Worm (Caenorhabditis elegans) whole organism, L4 larva: ENCODE results near the gene R12C12.7.

ENCODE experiments used
- D1046.2 ChIP-seq: fragments of 200-800 bp; sonication (Bioruptor generic); IDR thresholded peaks from 2 replicates; pipeline ENCODE4 v1.3.6; 2022; ENCODE audit warnings: missing genetic modification characterization, missing compliant biosample characterization
- F44E2.7 ChIP-seq: fragments of 200-800 bp; sonication (Bioruptor generic); IDR thresholded peaks from 2 replicates; pipeline ENCODE4 v2.1.2; 2022; ENCODE audit warnings: missing genetic modification characterization, missing compliant biosample characterization
- F49E8.2 ChIP-seq: sonication (generic microtip); optimal IDR thresholded peaks from 2 replicates; lab custom pipeline; 2016; ENCODE audit warnings: missing compliant biosample characterization, mild to moderate bottlenecking, missing genetic modification characterization, borderline replicate concordance
- R02D3.7 ChIP-seq: fragments of 150-350 bp; sonication (generic microtip); optimal IDR thresholded peaks from 3 replicates; lab custom pipeline; 2014; ENCODE audit warnings: missing biosample characterization, missing genetic modification characterization
- T20F7.1 ChIP-seq: fragments of 200-800 bp; sonication (Bioruptor generic); optimal IDR thresholded peaks from 2 replicates; lab custom pipeline; 2018; ENCODE audit warnings: mild to moderate bottlenecking, missing genetic modification characterization, missing compliant biosample characterization
- ZK337.2 ChIP-seq: fragments of 200-800 bp; sonication (Bioruptor generic); IDR thresholded peaks from 2 replicates; pipeline ENCODE4 v1.3.6; 2022; ENCODE audit warnings: missing genetic modification reagents, missing genetic modification characterization, missing compliant biosample characterization
- aly-2 ChIP-seq: sonication (generic microtip); optimal IDR thresholded peaks from 2 replicates; lab custom pipeline; 2018; ENCODE audit warnings: missing biosample characterization, missing genetic modification characterization
- ama-1 ChIP-seq: fragments of 150-350 bp; optimal IDR thresholded peaks from 2 replicates; lab custom pipeline; 2014; ENCODE audit warnings: inconsistent platforms, mixed read lengths
- arid-1 ChIP-seq: fragments of 200-800 bp; sonication (Bioruptor generic); conservative IDR thresholded peaks from 2 replicates; pipeline ENCODE4 v1.3.6; 2022; ENCODE audit warnings: missing genetic modification reagents, missing genetic modification characterization, missing compliant biosample characterization
- ceh-20 ChIP-seq: fragments of 200-800 bp; sonication (Bioruptor generic); IDR thresholded peaks from 2 replicates; pipeline ENCODE4 v1.3.6; 2022; ENCODE audit warnings: missing genetic modification reagents, missing genetic modification characterization, missing compliant biosample characterization
- ceh-28 ChIP-seq: fragments of 150-350 bp; optimal IDR thresholded peaks from 2 replicates; lab custom pipeline; 2014; ENCODE audit warnings: missing biosample characterization, missing genetic modification reagents, missing genetic modification characterization
- ceh-82 ChIP-seq: sonication (generic microtip); optimal IDR thresholded peaks from 2 replicates; lab custom pipeline; 2017; ENCODE audit warnings: missing biosample characterization, missing genetic modification characterization
- ces-1 ChIP-seq: fragments of 150-350 bp; sonication (generic microtip); optimal IDR thresholded peaks from 4 replicates; lab custom pipeline; 2014; ENCODE audit warnings: missing biosample characterization, missing genetic modification reagents, missing genetic modification characterization
- ctbp-1 ChIP-seq: fragments of 200-800 bp; sonication (Bioruptor generic); IDR thresholded peaks from 2 replicates; pipeline ENCODE4 v1.3.6; 2022; ENCODE audit warnings: missing genetic modification reagents, missing genetic modification characterization, missing compliant biosample characterization
- daf-19 ChIP-seq: fragments of 200-800 bp; sonication (Bioruptor generic); conservative IDR thresholded peaks from 2 replicates; pipeline ENCODE4 v1.3.6; 2022; ENCODE audit warnings: missing genetic modification characterization, missing compliant biosample characterization
- daf-8 ChIP-seq: fragments of 200-800 bp; sonication (Bioruptor generic); IDR thresholded peaks from 2 replicates; pipeline ENCODE4 v1.3.6; 2022; ENCODE audit warnings: missing genetic modification characterization, missing compliant biosample characterization
- dmd-6 ChIP-seq: fragments of 200-800 bp; sonication (Bioruptor generic); IDR thresholded peaks from 2 replicates; pipeline ENCODE4 v1.3.6; 2022; ENCODE audit warnings: missing genetic modification reagents, missing genetic modification characterization, missing compliant biosample characterization
- dmd-9 ChIP-seq: fragments of 200-800 bp; sonication (Bioruptor generic); IDR thresholded peaks from 2 replicates; pipeline ENCODE4 v1.3.6; 2022; ENCODE audit warnings: missing genetic modification reagents, missing genetic modification characterization, missing compliant biosample characterization
- dpl-1 ChIP-seq: fragments of 150-350 bp; optimal IDR thresholded peaks from 2 replicates; lab custom pipeline; 2014; ENCODE audit warnings: missing biosample characterization, missing genetic modification reagents, missing genetic modification characterization
- egl-43 ChIP-seq: fragments of 200-800 bp; sonication (Bioruptor generic); IDR thresholded peaks from 2 replicates; pipeline ENCODE4 v1.3.6; 2022; ENCODE audit warnings: missing genetic modification reagents, missing genetic modification characterization, missing compliant biosample characterization
- gei-8 ChIP-seq: fragments of 200-800 bp; sonication (Bioruptor generic); optimal IDR thresholded peaks from 2 replicates; lab custom pipeline; 2018; ENCODE audit warnings: mild to moderate bottlenecking, missing genetic modification characterization, missing compliant biosample characterization
- hlh-11 ChIP-seq: fragments of 200-800 bp; sonication (Bioruptor generic); optimal IDR thresholded peaks from 2 replicates; lab custom pipeline; 2018; ENCODE audit warnings: mild to moderate bottlenecking, missing genetic modification characterization, missing compliant biosample characterization
- hmg-1.1 ChIP-seq: fragments of 200-800 bp; sonication (Bioruptor generic); IDR thresholded peaks from 2 replicates; pipeline ENCODE4 v1.3.6; 2022; ENCODE audit warnings: missing genetic modification reagents, missing genetic modification characterization, missing compliant biosample characterization
- lin-13 ChIP-seq: fragments of 150-350 bp; optimal IDR thresholded peaks from 2 replicates; lab custom pipeline; 2014; ENCODE audit warnings: missing biosample characterization, missing genetic modification reagents, missing genetic modification characterization
- lin-15B ChIP-seq: fragments of 150-350 bp; sonication (generic microtip); optimal IDR thresholded peaks from 3 replicates; lab custom pipeline; 2014; ENCODE audit warnings: missing biosample characterization, missing genetic modification characterization
- lir-3 ChIP-seq: sonication (generic microtip); optimal IDR thresholded peaks from 2 replicates; lab custom pipeline; 2016; ENCODE audit warnings: mild to moderate bottlenecking, missing genetic modification characterization, missing compliant biosample characterization
- lsy-2 ChIP-seq, 2 experiments: fragments of 150-350 bp in 1 of 2; sonication (generic microtip) in 1 of 2; optimal IDR thresholded peaks; 2 replicates each; lab custom pipeline; 2014 to 2017; ENCODE audit warnings: missing biosample characterization in 2 of 2, missing genetic modification characterization in 2 of 2
- madf-5 ChIP-seq, 2 experiments: fragments of 200-800 bp; sonication (Bioruptor generic); IDR thresholded peaks; 2 replicates each; pipeline ENCODE4 v1.3.6; 2022; ENCODE audit warnings: missing compliant biosample characterization in 2 of 2, missing genetic modification characterization in 2 of 2
- mep-1 ChIP-seq: fragments of 150-350 bp; sonication (generic microtip); optimal IDR thresholded peaks from 3 replicates; lab custom pipeline; 2014; ENCODE audit warnings: missing biosample characterization, missing genetic modification characterization
- mxl-2 ChIP-seq: fragments of 200-800 bp; sonication (Bioruptor generic); conservative IDR thresholded peaks from 2 replicates; pipeline ENCODE4 v1.3.6; 2022; ENCODE audit warnings: missing genetic modification reagents, missing genetic modification characterization, missing compliant biosample characterization
- nhr-102 ChIP-seq: sonication (generic microtip); optimal IDR thresholded peaks from 2 replicates; lab custom pipeline; 2016; ENCODE audit warnings: mild to moderate bottlenecking, missing genetic modification characterization, moderate library complexity, missing compliant biosample characterization
- nhr-11 ChIP-seq: fragments of 150-350 bp; optimal IDR thresholded peaks from 2 replicates; lab custom pipeline; 2014; ENCODE audit warnings: missing biosample characterization, missing genetic modification characterization
- nhr-111 ChIP-seq: fragments of 200-800 bp; sonication (Bioruptor generic); optimal IDR thresholded peaks from 2 replicates; lab custom pipeline; 2018; ENCODE audit warnings: mild to moderate bottlenecking, missing genetic modification characterization, missing compliant biosample characterization
- nhr-42 ChIP-seq: fragments of 200-800 bp; sonication (Bioruptor generic); IDR thresholded peaks from 2 replicates; pipeline ENCODE4 v1.3.6; 2022; ENCODE audit warnings: missing genetic modification characterization, missing compliant biosample characterization
- nhr-48 ChIP-seq: sonication (generic microtip); optimal IDR thresholded peaks from 2 replicates; lab custom pipeline; 2016; ENCODE audit warnings: mild to moderate bottlenecking, missing genetic modification characterization, missing compliant biosample characterization
- nhr-6 ChIP-seq: fragments of 150-350 bp; optimal IDR thresholded peaks from 2 replicates; lab custom pipeline; 2014; ENCODE audit warnings: missing biosample characterization, missing genetic modification characterization
- pha-4 ChIP-seq, 2 experiments: fragments of 150-350 bp in 1 of 2; fragments of 200-800 bp in 1 of 2; sonication (Bioruptor generic) in 1 of 2; IDR thresholded peaks in 1 of 2; optimal IDR thresholded peaks in 1 of 2; 2 replicates each; pipeline versions ENCODE4 v1.3.6 to Lab custom; 2014 to 2022; ENCODE audit warnings: missing genetic modification characterization in 2 of 2, missing genetic modification reagents in 2 of 2, missing biosample characterization in 1 of 2, missing compliant biosample characterization in 1 of 2
- php-3 ChIP-seq: fragments of 200-800 bp; sonication (Bioruptor generic); IDR thresholded peaks from 2 replicates; pipeline ENCODE4 v1.3.6; 2022; ENCODE audit warnings: missing genetic modification reagents, missing genetic modification characterization, missing compliant biosample characterization
- pqm-1 ChIP-seq: sonication (generic microtip); optimal IDR thresholded peaks from 2 replicates; lab custom pipeline; 2017; ENCODE audit warnings: missing biosample characterization, missing genetic modification characterization
- saeg-2 ChIP-seq: fragments of 200-800 bp; sonication (Bioruptor generic); IDR thresholded peaks from 2 replicates; pipeline ENCODE4 v1.3.6; 2022; ENCODE audit warnings: missing genetic modification reagents, missing genetic modification characterization, missing compliant biosample characterization
- sdz-12 ChIP-seq: fragments of 200-800 bp; sonication (Bioruptor generic); optimal IDR thresholded peaks from 2 replicates; lab custom pipeline; 2018; ENCODE audit warnings: mild to moderate bottlenecking, missing genetic modification characterization, missing compliant biosample characterization
- skn-1 ChIP-seq: fragments of 150-350 bp; optimal IDR thresholded peaks from 2 replicates; lab custom pipeline; 2014; ENCODE audit warnings: missing biosample characterization, missing genetic modification characterization
- snpc-1.2 ChIP-seq: fragments of 200-800 bp; sonication (Bioruptor generic); IDR thresholded peaks from 2 replicates; pipeline ENCODE4 v1.3.6; 2022; ENCODE audit warnings: missing genetic modification reagents, missing genetic modification characterization, missing compliant biosample characterization
- snpc-4 ChIP-seq: fragments of 150-350 bp; optimal IDR thresholded peaks from 2 replicates; lab custom pipeline; 2014; ENCODE audit warnings: missing biosample characterization, missing genetic modification characterization
- spr-3 ChIP-seq: fragments of 200-800 bp; sonication (Bioruptor generic); optimal IDR thresholded peaks from 2 replicates; lab custom pipeline; 2018; ENCODE audit warnings: mild to moderate bottlenecking, missing genetic modification characterization, missing compliant biosample characterization
- tag-97 ChIP-seq: fragments of 200-800 bp; sonication (Bioruptor generic); IDR thresholded peaks from 2 replicates; pipeline ENCODE4 v1.3.6; 2022; ENCODE audit warnings: missing genetic modification characterization, missing compliant biosample characterization
- unc-130 ChIP-seq: sonication (generic microtip); optimal IDR thresholded peaks from 2 replicates; lab custom pipeline; 2016; ENCODE audit warnings: missing genetic modification reagents, missing genetic modification characterization, missing compliant biosample characterization
- zfp-3 ChIP-seq: fragments of 200-800 bp; sonication (Bioruptor generic); conservative IDR thresholded peaks from 2 replicates; pipeline ENCODE4 v1.3.6; 2022; ENCODE audit warnings: missing genetic modification reagents, missing genetic modification characterization, missing compliant biosample characterization
- zip-11 ChIP-seq: fragments of 200-800 bp; sonication (Bioruptor generic); IDR thresholded peaks from 2 replicates; pipeline ENCODE4 v1.3.6; 2022; ENCODE audit warnings: missing genetic modification characterization, missing compliant biosample characterization
- ztf-11 ChIP-seq: fragments of 150-350 bp; optimal IDR thresholded peaks from 2 replicates; lab custom pipeline; 2014; ENCODE audit warnings: missing biosample characterization, missing genetic modification characterization
- ztf-7 ChIP-seq: fragments of 150-350 bp; optimal IDR thresholded peaks from 2 replicates; lab custom pipeline; 2014; ENCODE audit warnings: missing biosample characterization, missing genetic modification characterization

The R12C12.7 gene

ce11 chrII:6047639-6048159 is 8.1 kb downstream of the R12C12.7 start, which contains the start of the genes R12C12.6 and ran-5:
R12C12.6 (minus strand) TSS chrII:6047867.
ran-5 (plus strand) TSS chrII:6048109.
- TF ChIP-seq R02D3.7 (tag; lab: Kevin White, UChicago) = no peak
- TF ChIP-seq skn-1 (tag; lab: Kevin White, UChicago) = no peak
- TF ChIP-seq nhr-6 (tag; lab: Kevin White, UChicago) = peak; percentile 52
- TF ChIP-seq nhr-11 (tag; lab: Kevin White, UChicago) = peak; percentile 25
- TF ChIP-seq ztf-11 = no peak
- peak; percentile 27 for TF ChIP-seq lir-3 (tag; lab: Kevin White, UChicago)
- TF ChIP-seq unc-130 (GFP tag; lab: Kevin White, UChicago) = peak; percentile 42
- 0 out of 2 replicates have a peak, but pooled peaks have one; percentile 12 for TF ChIP-seq saeg-2 (GFP tag; lab: Robert Waterston, UW)
- TF ChIP-seq zip-11 (GFP tag; lab: Robert Waterston, UW) = no peak
- TF ChIP-seq daf-19 (GFP tag; lab: Robert Waterston, UW) = no peak
- no peak for TF ChIP-seq ceh-28
- TF ChIP-seq sdz-12 = no peak
- peak; percentile 16 for TF ChIP-seq lin-13 (GFP tag; lab: Kevin White, UChicago)
- TF ChIP-seq T20F7.1 (GFP tag; lab: Kevin White, UChicago) = peak; percentile 79
- TF ChIP-seq pqm-1 = peak; percentile 32
- TF ChIP-seq dpl-1 = peak; percentile 83
- TF ChIP-seq ces-1 (GFP tag; lab: Kevin White, UChicago) = no peak
- peak; percentile 71; the same call in 1 of the 2 replicates for TF ChIP-seq arid-1
- no peak for TF ChIP-seq zfp-3
- TF ChIP-seq nhr-102 (tag; lab: Kevin White, UChicago) = peak; percentile 86
- TF ChIP-seq spr-3 (GFP tag; lab: Kevin White, UChicago) = peak; percentile 40
- TF ChIP-seq mxl-2 (GFP tag; lab: Robert Waterston, UW) = no peak
- no peak for TF ChIP-seq D1046.2 (GFP tag; lab: Robert Waterston, UW)
- peak; percentile 63 for TF ChIP-seq F49E8.2 (tag; lab: Kevin White, UChicago)
- TF ChIP-seq nhr-111 (GFP tag; lab: Kevin White, UChicago) = no peak
- peak; percentile 81 for TF ChIP-seq nhr-48 (tag; lab: Kevin White, UChicago)
- peak; percentile 68 for TF ChIP-seq hlh-11 (tag; lab: Kevin White, UChicago)
- no peak for TF ChIP-seq madf-5 (GFP tag; IDR thresholded peaks at IDR 0.05; lab: Robert Waterston, UW)
- peak; percentile 79 for TF ChIP-seq dmd-6 (GFP tag; lab: Robert Waterston, UW)
- 0 out of 2 replicates have a peak, but pooled peaks have one; percentile 53 for TF ChIP-seq ZK337.2 (GFP tag; lab: Robert Waterston, UW)
- TF ChIP-seq snpc-4 (tag; lab: Kevin White, UChicago) = no peak
- TF ChIP-seq lsy-2 (tag; optimal IDR thresholded peaks at IDR 0.05; lab: Kevin White, UChicago) = peak in 1 of 2 experiments; percentile 92
- peak; percentile 71; the same call in 1 of the 2 replicates for TF ChIP-seq nhr-42
- TF ChIP-seq ama-1 (lab: Kevin White, UChicago) = no peak
- no peak for TF ChIP-seq snpc-1.2 (GFP tag; lab: Robert Waterston, UW)
- TF ChIP-seq ceh-20 (GFP tag; lab: Robert Waterston, UW) = peak; percentile 59; the same call in 1 of the 2 replicates
- TF ChIP-seq ceh-82 (tag; lab: Kevin White, UChicago) = no peak
- no peak for TF ChIP-seq aly-2 (tag; lab: Kevin White, UChicago)
- TF ChIP-seq daf-8 = no peak
- peak; percentile 75 for TF ChIP-seq ztf-7 (tag; lab: Kevin White, UChicago)
- TF ChIP-seq egl-43 (GFP tag; lab: Robert Waterston, UW) = no peak
- TF ChIP-seq php-3 = no peak
- no peak for TF ChIP-seq F44E2.7 (GFP tag; lab: Robert Waterston, UW)
- TF ChIP-seq hmg-1.1 (GFP tag; lab: Robert Waterston, UW) = peak; percentile 66
- no peak for TF ChIP-seq lin-15B (tag; lab: Kevin White, UChicago)
- TF ChIP-seq dmd-9 (GFP tag; lab: Robert Waterston, UW) = peak; percentile 76
- TF ChIP-seq tag-97 (GFP tag; lab: Robert Waterston, UW) = no peak
- TF ChIP-seq mep-1 (tag; lab: Kevin White, UChicago) = peak; percentile 87
- TF ChIP-seq ctbp-1 = peak; percentile 63
- no peak for TF ChIP-seq gei-8
- peak; percentile 57; the same call in 1 of the 2 replicates for TF ChIP-seq pha-4 (GFP tag; IDR thresholded peaks at IDR 0.05; lab: Robert Waterston, UW)
- peak; percentile 69 for TF ChIP-seq pha-4 (tag; optimal IDR thresholded peaks at IDR 0.05; lab: Kevin White, UChicago)
